Fruit fly (Drosophila melanogaster) whole organism: ENCODE data around the gene Ir7e.

Experiments
- CG8478 ChIP-seq: fragments of >200 bp; optimal IDR thresholded peaks from 2 replicates; lab custom pipeline; 2018; ENCODE audit warnings: inconsistent platforms
- EcR ChIP-seq, 2 experiments: fragments of >200 bp; optimal IDR thresholded peaks; 2 replicates each; lab custom pipeline; 2017; ENCODE audit warnings: missing biosample characterization in 2 of 2, missing genetic modification characterization in 2 of 2, missing genetic modification reagents in 2 of 2
- pan ChIP-seq: fragments of >200 bp; optimal IDR thresholded peaks from 2 replicates; lab custom pipeline; 2017
- psq ChIP-seq: fragments of >200 bp; optimal IDR thresholded peaks from 2 replicates; lab custom pipeline; 2017
- usp ChIP-seq: fragments of >200 bp; optimal IDR thresholded peaks from 2 replicates; lab custom pipeline; 2017; ENCODE audit warnings: missing biosample characterization, missing genetic modification characterization, mixed read lengths

dm6 chrX:7891596-7892538 lies 10.4 kb upstream of the Ir7e start, which contains the start of gene Nek2:
- TF ChIP-seq pan (lab: Kevin White, UChicago) = no peak
- TF ChIP-seq EcR (GFP tag; optimal IDR thresholded peaks at IDR 0.05; lab: Kevin White, UChicago) = no peak
- TF ChIP-seq usp (GFP tag; lab: Kevin White, UChicago) = no peak
- no peak for TF ChIP-seq psq (lab: Kevin White, UChicago)
- no peak for TF ChIP-seq CG8478 (lab: Kevin White, UChicago)
